Worm (Caenorhabditis elegans): ENCODE measurements around the gene rsp-6.

DNA sequence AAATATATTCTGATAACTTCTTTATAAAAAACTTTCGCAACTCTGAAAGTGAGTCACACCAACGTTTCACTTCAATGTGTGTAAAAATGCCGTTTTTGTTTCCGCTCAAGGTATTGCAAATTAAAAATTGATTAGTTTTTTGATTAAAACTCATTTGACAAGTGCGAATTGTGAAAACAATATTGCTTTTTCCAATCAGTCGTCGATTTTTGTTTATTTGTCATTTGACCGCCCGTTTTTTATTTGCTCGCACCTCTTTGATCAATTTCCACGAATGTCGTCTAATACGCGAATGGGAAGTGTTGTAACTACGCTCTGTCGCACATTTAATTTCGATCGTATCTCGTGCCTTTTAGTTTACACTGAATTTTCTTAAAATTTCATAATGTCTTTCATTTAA is 39.1 kb upstream of the rsp-6 start, which contains the start of gene mvb-12:
- TF ChIP-seq nhr-28 (tag; optimal IDR thresholded peaks at IDR 0.05) (no peak), mdl-1 (tag; optimal IDR thresholded peaks at IDR 0.05) (peak in 1 of 2 experiments; percentile 13), snpc-4 (tag; optimal IDR thresholded peaks at IDR 0.05) (no peak), unc-130 (tag; optimal IDR thresholded peaks at IDR 0.05) (no peak), lin-39 (tag; optimal IDR thresholded peaks at IDR 0.05) (no peak), ztf-11 (tag; optimal IDR thresholded peaks at IDR 0.05) (no peak), dpl-1 (GFP tag; optimal IDR thresholded peaks at IDR 0.05) (peak in 2 of 3 experiments; percentile 15 to 43), elt-3 (tag; optimal IDR thresholded peaks at IDR 0.05) (no peak), aly-2 (tag; optimal IDR thresholded peaks at IDR 0.05) (no peak), fkh-4 (tag; optimal IDR thresholded peaks at IDR 0.05; ENCODE audit: borderline replicate concordance) (no peak), lin-13 (GFP tag; optimal IDR thresholded peaks at IDR 0.05) (no peak)

Data from whole organism, L1 larva.